Fruit fly (Drosophila melanogaster): ENCODE measurements around the gene Tsp39D.
A peak's percentile ranks its signal among the peaks of the same experiment; 100 is the strongest.

- TF ChIP-seq Hr39 (GFP tag; optimal IDR thresholded peaks at IDR 0.05) (peak; percentile 4), CG6854 (GFP tag; optimal IDR thresholded peaks at IDR 0.05) (no peak), dsx (GFP tag; optimal IDR thresholded peaks at IDR 0.05; ENCODE audit: poor library complexity, severe bottlenecking) (no peak), CG6808 (GFP tag; optimal IDR thresholded peaks at IDR 0.05) (no peak), Sox15 (GFP tag; optimal IDR thresholded peaks at IDR 0.05) (no peak), Sox102F (GFP tag; optimal IDR thresholded peaks at IDR 0.05) (no peak), Hr4 (GFP tag; optimal IDR thresholded peaks at IDR 0.05) (peak; percentile 25), Eip78C (GFP tag) (no peak), Eip93F (GFP tag; optimal IDR thresholded peaks at IDR 0.05) (no peak)
These were observed 34.5 kb upstream of the Tsp39D start, which contains the start of gene Mondo for dm6 chr2L:21309754-21310426.
